Worm (Caenorhabditis elegans) whole organism, L4 larva: Measurements from ENCODE around the gene lin-3.
A peak's percentile ranks its signal among the peaks of the same experiment; 100 is the strongest.

Experiments used
- Y5F2A.4 ChIP-seq: fragments of 200-800 bp; sonication (Bioruptor generic); optimal IDR thresholded peaks from 2 replicates; lab custom pipeline; 2018; ENCODE audit warnings: mild to moderate bottlenecking, missing genetic modification characterization, missing compliant biosample characterization
- ceh-82 ChIP-seq: sonication (generic microtip); optimal IDR thresholded peaks from 2 replicates; lab custom pipeline; 2017; ENCODE audit warnings: missing biosample characterization, missing genetic modification characterization
- ces-1 ChIP-seq: fragments of 150-350 bp; sonication (generic microtip); optimal IDR thresholded peaks from 4 replicates; lab custom pipeline; 2014; ENCODE audit warnings: missing biosample characterization, missing genetic modification reagents, missing genetic modification characterization
- dmd-8 ChIP-seq: fragments of 200-800 bp; sonication (Bioruptor generic); IDR thresholded peaks from 2 replicates; pipeline ENCODE4 v1.3.6; 2022; ENCODE audit warnings: missing genetic modification characterization, missing compliant biosample characterization
- egl-27 ChIP-seq: sonication (generic microtip); optimal IDR thresholded peaks from 3 replicates; lab custom pipeline; 2017; ENCODE audit warnings: missing biosample characterization, missing genetic modification reagents, missing genetic modification characterization
- hlh-11 ChIP-seq: fragments of 200-800 bp; sonication (Bioruptor generic); optimal IDR thresholded peaks from 2 replicates; lab custom pipeline; 2018; ENCODE audit warnings: mild to moderate bottlenecking, missing genetic modification characterization, missing compliant biosample characterization
- nhr-11 ChIP-seq: fragments of 150-350 bp; optimal IDR thresholded peaks from 2 replicates; lab custom pipeline; 2014; ENCODE audit warnings: missing biosample characterization, missing genetic modification characterization
- nhr-237 ChIP-seq: sonication (generic microtip); optimal IDR thresholded peaks from 2 replicates; lab custom pipeline; 2017; ENCODE audit warnings: missing biosample characterization, missing genetic modification characterization
- snpc-4 ChIP-seq: fragments of 150-350 bp; optimal IDR thresholded peaks from 2 replicates; lab custom pipeline; 2014; ENCODE audit warnings: missing biosample characterization, missing genetic modification characterization
- spr-1 ChIP-seq: sonication (generic microtip); optimal IDR thresholded peaks from 2 replicates; lab custom pipeline; 2016; ENCODE audit warnings: mild to moderate bottlenecking, missing genetic modification characterization, missing compliant biosample characterization

- TF ChIP-seq hlh-11 (peak; percentile 94), Y5F2A.4 (no peak), nhr-237 (tag; lab: Kevin White, UChicago) (no peak), spr-1 (peak; percentile 69), snpc-4 (tag; lab: Kevin White, UChicago) (no peak), dmd-8 (no peak), ces-1 (GFP tag; lab: Kevin White, UChicago) (no peak), nhr-11 (tag; lab: Kevin White, UChicago) (peak; percentile 91), egl-27 (no peak), ceh-82 (tag; lab: Kevin White, UChicago) (no peak)
These were observed 26.5 kb upstream of the lin-3 start for ce11 chrIV:11027560-11027959.
